Fruit fly (Drosophila melanogaster): ENCODE data around the gene Dtwd2.
A peak's percentile ranks its signal among the peaks of the same experiment; 100 is the strongest.

The Dtwd2 gene

DNA sequence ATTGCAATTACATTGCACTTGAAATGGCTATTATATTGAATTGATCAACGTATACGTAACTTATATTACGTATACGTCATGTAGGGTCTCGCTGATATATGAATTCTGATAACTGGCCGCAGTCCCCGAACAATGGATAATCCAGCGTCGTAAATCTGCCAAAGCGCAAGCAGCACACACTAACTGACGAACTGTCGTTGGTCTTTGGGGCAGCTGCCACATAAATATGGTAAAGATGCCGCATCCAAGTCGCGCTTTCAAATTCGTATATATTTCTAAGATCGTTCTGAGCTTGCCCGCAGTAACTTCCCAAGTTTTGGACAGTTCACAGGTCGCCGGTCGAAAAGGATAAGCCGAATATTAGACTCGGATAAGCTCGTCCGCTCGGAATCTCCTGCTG, 8.1 kb upstream of the Dtwd2 start, which contains the start of gene CG14607:
TSS of gene CG14607 (plus strand) at position 301 of the 400 bp plus-strand sequence.
- TF ChIP-seq CG10321 (GFP tag; IDR thresholded peaks at IDR 0.05) (no peak), CG7372 (GFP tag; IDR thresholded peaks at IDR 0.05) (peak; percentile 56)

dm6 chr3R:7246889-7247288, 2.7 kb upstream of the Dtwd2 start, which contains the start of the genes Noc3 and CG10053:
Gene Noc3, minus strand, starts transcription at chr3R:7246969.
Gene CG10053, plus strand, starts transcription at chr3R:7247090.
- no peak for TF ChIP-seq HLHmδ (GFP tag; optimal IDR thresholded peaks at IDR 0.05)
- TF ChIP-seq pfk (GFP tag; optimal IDR thresholded peaks at IDR 0.05) = no peak
- no peak for TF ChIP-seq B-H2 (GFP tag; optimal IDR thresholded peaks at IDR 0.05)
- no peak for TF ChIP-seq CG2712 (tag; optimal IDR thresholded peaks at IDR 0.05)
- TF ChIP-seq Max (GFP tag; optimal IDR thresholded peaks at IDR 0.05) = peak; percentile 84
- no peak for TF ChIP-seq Blimp-1 (GFP tag; optimal IDR thresholded peaks at IDR 0.05)
- TF ChIP-seq Dp (GFP tag; optimal IDR thresholded peaks at IDR 0.05) = peak; percentile 10
- TF ChIP-seq HLH3B (GFP tag; IDR thresholded peaks at IDR 0.05) = no peak
- TF ChIP-seq CG16815 (GFP tag; optimal IDR thresholded peaks at IDR 0.05) = no peak
- TF ChIP-seq CHES-1-like (GFP tag; optimal IDR thresholded peaks at IDR 0.05) = no peak
- TF ChIP-seq grn (GFP tag; optimal IDR thresholded peaks at IDR 0.05) = no peak
- TF ChIP-seq BEAF-32 (GFP tag; optimal IDR thresholded peaks at IDR 0.05) = peak; percentile 37
- peak; percentile 60 for TF ChIP-seq pzg (GFP tag; optimal IDR thresholded peaks at IDR 0.05)
- peak; percentile 99 for TF ChIP-seq trem (tag; optimal IDR thresholded peaks at IDR 0.05)
- TF ChIP-seq shn (GFP tag; optimal IDR thresholded peaks at IDR 0.05) = no peak
- no peak for TF ChIP-seq H15 (GFP tag; IDR thresholded peaks at IDR 0.05)
- TF ChIP-seq CG10654 (GFP tag; optimal IDR thresholded peaks at IDR 0.05) = no peak
- 0 out of 4 replicates have a peak, but pooled peaks have one; percentile 38 for TF ChIP-seq Dll (GFP tag; IDR thresholded peaks at IDR 0.05; ENCODE audit: partially characterized antibody)
- TF ChIP-seq Ets97D (GFP tag; optimal IDR thresholded peaks at IDR 0.05) = peak; percentile 54
- no peak for TF ChIP-seq jing (GFP tag; optimal IDR thresholded peaks at IDR 0.05)
- TF ChIP-seq org-1 (GFP tag; optimal IDR thresholded peaks at IDR 0.05) = no peak
- TF ChIP-seq CG14050 (GFP tag; IDR thresholded peaks at IDR 0.05) = no peak
- TF ChIP-seq zfh1 (GFP tag; IDR thresholded peaks at IDR 0.05) = no peak
- no peak for TF ChIP-seq CG14965 (GFP tag; optimal IDR thresholded peaks at IDR 0.05; ENCODE audit: borderline replicate concordance)
- TF ChIP-seq CG34376 (GFP tag; optimal IDR thresholded peaks at IDR 0.05) = no peak
- TF ChIP-seq Dref (GFP tag; IDR thresholded peaks at IDR 0.05) = 0 out of 2 replicates have a peak, but pooled peaks have one; percentile 23
- TF ChIP-seq HHEX (GFP tag; optimal IDR thresholded peaks at IDR 0.05) = no peak
- peak; percentile 81 to 93 for TF ChIP-seq crp (GFP tag; optimal IDR thresholded peaks at IDR 0.05)
- TF ChIP-seq CG30020 (tag; optimal IDR thresholded peaks at IDR 0.05) = peak; percentile 65
- no peak for TF ChIP-seq C15 (GFP tag; IDR thresholded peaks at IDR 0.05)
- no peak for TF ChIP-seq Doc2 (GFP tag; IDR thresholded peaks at IDR 0.05)
- TF ChIP-seq CG4617 (GFP tag; optimal IDR thresholded peaks at IDR 0.05; ENCODE audit: borderline replicate concordance) = peak; percentile 81
- TF ChIP-seq row (GFP tag; IDR thresholded peaks at IDR 0.05) = peak; percentile 35; the same call in 1 of the 3 replicates
- TF ChIP-seq dm (GFP tag; optimal IDR thresholded peaks at IDR 0.05) = peak; percentile 96
- peak; percentile 65 for TF ChIP-seq CG17186 (GFP tag; optimal IDR thresholded peaks at IDR 0.05)
- TF ChIP-seq CG9797 (GFP tag; optimal IDR thresholded peaks at IDR 0.05) = peak; percentile 84
- TF ChIP-seq YL-1 (GFP tag; optimal IDR thresholded peaks at IDR 0.05) = peak; percentile 79
- TF ChIP-seq CG12769 (tag; optimal IDR thresholded peaks at IDR 0.05) = no peak
- TF ChIP-seq gfzf (GFP tag; optimal IDR thresholded peaks at IDR 0.05) = peak; percentile 74
- no peak for TF ChIP-seq CG8290 (GFP tag; optimal IDR thresholded peaks at IDR 0.05)
- TF ChIP-seq CG8290 (tag; optimal IDR thresholded peaks at IDR 0.05) = no peak
- peak; percentile 54; the same call in 1 of the 2 replicates for TF ChIP-seq CG13287 (GFP tag; IDR thresholded peaks at IDR 0.05; ENCODE audit: partially characterized antibody)
- TF ChIP-seq phol (tag; optimal IDR thresholded peaks at IDR 0.05) = peak; percentile 6
- no peak for TF ChIP-seq CG3847 (GFP tag; IDR thresholded peaks at IDR 0.05)
- peak; percentile 68 for TF ChIP-seq MBD-R2 (GFP tag; IDR thresholded peaks at IDR 0.05)
- TF ChIP-seq jigr1 (GFP tag; IDR thresholded peaks at IDR 0.05) = no peak
- TF ChIP-seq MESR4 (GFP tag; optimal IDR thresholded peaks at IDR 0.05) = peak; percentile 47

All from whole organism, embryonic.